Fruit fly (Drosophila melanogaster) whole organism, embryonic: ENCODE data around the gene fwd.
A peak's percentile ranks its signal among the peaks of the same experiment; 100 is the strongest.

Experiments used
- ATbp ChIP-seq: fragments of 200-800 bp; sonication (Bioruptor generic); optimal IDR thresholded peaks from 2 replicates; lab custom pipeline; 2017; ENCODE audit warnings: missing biosample characterization, mild to moderate bottlenecking, missing genetic modification characterization, missing genetic modification reagents
- Abd-B ChIP-seq: fragments of 200-800 bp; sonication (Bioruptor generic); optimal IDR thresholded peaks from 2 replicates; lab custom pipeline; 2018; ENCODE audit warnings: missing biosample characterization, mild to moderate bottlenecking, missing genetic modification characterization, moderate library complexity
- Atf-2 ChIP-seq: fragments of 200-800 bp; sonication (Bioruptor generic); optimal IDR thresholded peaks from 2 replicates; lab custom pipeline; 2016; ENCODE audit warnings: missing biosample characterization, missing genetic modification characterization
- CG10274 ChIP-seq: fragments of 200-800 bp; sonication (Bioruptor generic); optimal IDR thresholded peaks from 3 replicates; lab custom pipeline; 2017; ENCODE audit warnings: missing biosample characterization, mild to moderate bottlenecking, missing genetic modification characterization
- CG11085 ChIP-seq: fragments of 200-800 bp; sonication (Bioruptor generic); IDR thresholded peaks from 2 replicates; pipeline ENCODE4 v1.3.6; 2022; ENCODE audit warnings: missing biosample characterization, missing genetic modification characterization
- CG11093 ChIP-seq: fragments of 200-800 bp; sonication (Bioruptor generic); IDR thresholded peaks from 3 replicates; pipeline ENCODE4 v1.3.6; 2022; ENCODE audit warnings: missing biosample characterization, missing genetic modification characterization
- CG11504 ChIP-seq: fragments of 200-800 bp; sonication (Bioruptor generic); optimal IDR thresholded peaks from 3 replicates; lab custom pipeline; 2019; ENCODE audit warnings: missing biosample characterization, mild to moderate bottlenecking, missing genetic modification characterization, moderate library complexity
- CG12104 ChIP-seq: fragments of 200-800 bp; sonication (Bioruptor generic); optimal IDR thresholded peaks from 3 replicates; lab custom pipeline; 2016; ENCODE audit warnings: missing biosample characterization, missing genetic modification characterization
- CG1233 ChIP-seq: fragments of 200-800 bp; sonication (Bioruptor generic); optimal IDR thresholded peaks from 4 replicates; lab custom pipeline; 2018; ENCODE audit warnings: missing biosample characterization, mild to moderate bottlenecking, missing genetic modification characterization
- CG12391 ChIP-seq: fragments of 200-800 bp; sonication (Bioruptor generic); optimal IDR thresholded peaks from 3 replicates; lab custom pipeline; 2018; ENCODE audit warnings: missing biosample characterization, mild to moderate bottlenecking, missing genetic modification characterization, moderate library complexity
- CG13424 ChIP-seq: fragments of 200-800 bp; sonication (Bioruptor generic); optimal IDR thresholded peaks from 2 replicates; lab custom pipeline; 2019; ENCODE audit warnings: missing biosample characterization, mild to moderate bottlenecking, missing genetic modification characterization, moderate library complexity
- CG15073 ChIP-seq: fragments of 200-800 bp; sonication (Bioruptor generic); optimal IDR thresholded peaks from 2 replicates; lab custom pipeline; 2016; ENCODE audit warnings: missing biosample characterization, missing genetic modification characterization
- CG1529 ChIP-seq: fragments of 200-800 bp; sonication (Bioruptor generic); optimal IDR thresholded peaks from 3 replicates; lab custom pipeline; 2018; ENCODE audit warnings: missing biosample characterization, missing genetic modification characterization
- CG1602 ChIP-seq: fragments of 200-800 bp; sonication (Bioruptor generic); optimal IDR thresholded peaks from 3 replicates; lab custom pipeline; 2016; ENCODE audit warnings: missing biosample characterization, missing genetic modification characterization
- CG17361 ChIP-seq: fragments of 200-800 bp; sonication (Bioruptor generic); IDR thresholded peaks from 3 replicates; pipeline ENCODE4 v1.3.6; 2022; ENCODE audit warnings: missing biosample characterization, missing genetic modification characterization
- CG17802 ChIP-seq: fragments of 200-800 bp; sonication (Bioruptor generic); optimal IDR thresholded peaks from 2 replicates; lab custom pipeline; 2018; ENCODE audit warnings: missing biosample characterization, mild to moderate bottlenecking, missing genetic modification characterization, moderate library complexity
- CG18262 ChIP-seq: fragments of 200-800 bp; optimal IDR thresholded peaks from 3 replicates; lab custom pipeline; 2019; ENCODE audit warnings: missing biosample characterization, mild to moderate bottlenecking, missing genetic modification characterization, moderate library complexity
- CG2120 ChIP-seq: fragments of 200-800 bp; sonication (Bioruptor generic); optimal IDR thresholded peaks from 3 replicates; lab custom pipeline; 2016; ENCODE audit warnings: missing biosample characterization, missing genetic modification characterization
- CG2129 ChIP-seq: fragments of 200-800 bp; sonication (Bioruptor generic); IDR thresholded peaks from 2 replicates; pipeline ENCODE4 v1.3.6; 2022; ENCODE audit warnings: missing biosample characterization, missing genetic modification characterization; ENCODE audit not compliant: partially characterized antibody
- CG2712 ChIP-seq: fragments of 200-800 bp; optimal IDR thresholded peaks from 3 replicates; lab custom pipeline; 2019; ENCODE audit warnings: missing biosample characterization, mild to moderate bottlenecking, missing genetic modification characterization, moderate library complexity
- CG32772 ChIP-seq: fragments of 200-800 bp; sonication (Bioruptor generic); IDR thresholded peaks from 2 replicates; pipeline ENCODE4 v1.3.6; 2022; ENCODE audit warnings: missing biosample characterization, missing genetic modification characterization
- CG43689 ChIP-seq: fragments of 200-800 bp; sonication (Bioruptor generic); IDR thresholded peaks from 2 replicates; pipeline ENCODE4 v1.3.6; 2022; ENCODE audit warnings: missing biosample characterization, missing genetic modification characterization
- CG4424 ChIP-seq: fragments of 200-800 bp; sonication (Bioruptor generic); optimal IDR thresholded peaks from 3 replicates; lab custom pipeline; 2016; ENCODE audit warnings: missing biosample characterization, missing genetic modification characterization
- CG7987 ChIP-seq: fragments of 200-800 bp; sonication (Bioruptor generic); optimal IDR thresholded peaks from 2 replicates; lab custom pipeline; 2018; ENCODE audit warnings: missing biosample characterization, mild to moderate bottlenecking, missing genetic modification characterization, moderate library complexity
- CG8944 ChIP-seq: fragments of 200-800 bp; sonication (Bioruptor generic); optimal IDR thresholded peaks from 3 replicates; lab custom pipeline; 2016; ENCODE audit warnings: missing biosample characterization, missing genetic modification characterization
- CoRest ChIP-seq: fragments of 200-800 bp; sonication (Bioruptor generic); optimal IDR thresholded peaks from 3 replicates; lab custom pipeline; 2018; ENCODE audit warnings: missing biosample characterization, mild to moderate bottlenecking, missing genetic modification characterization, moderate library complexity
- CrebB ChIP-seq: fragments of 200-800 bp; sonication (Bioruptor generic); optimal IDR thresholded peaks from 3 replicates; lab custom pipeline; 2018; ENCODE audit warnings: missing biosample characterization, mild to moderate bottlenecking, missing genetic modification characterization
- Dip2 ChIP-seq: fragments of 200-800 bp; sonication (Bioruptor generic); IDR thresholded peaks from 2 replicates; pipeline ENCODE4 v1.3.6; 2022; ENCODE audit warnings: missing biosample characterization, missing genetic modification characterization
- Dp ChIP-seq: fragments of 200-800 bp; sonication (Bioruptor generic); optimal IDR thresholded peaks from 2 replicates; lab custom pipeline; 2018; ENCODE audit warnings: missing biosample characterization, mild to moderate bottlenecking, missing genetic modification characterization, moderate library complexity
- Elba2 ChIP-seq: fragments of 200-800 bp; sonication (Bioruptor generic); optimal IDR thresholded peaks from 3 replicates; lab custom pipeline; 2016; ENCODE audit warnings: missing biosample characterization, missing genetic modification characterization
- Hr78 ChIP-seq, 2 experiments: fragments of 200-800 bp in 1 of 2; fragments of >200 bp in 1 of 2; sonication (Bioruptor generic) in 1 of 2; optimal IDR thresholded peaks; 2 replicates each; lab custom pipeline; 2017 to 2019; ENCODE audit warnings: missing biosample characterization in 2 of 2, missing genetic modification characterization in 2 of 2, mild to moderate bottlenecking in 1 of 2, moderate library complexity in 1 of 2
- NK7.1 ChIP-seq: fragments of 200-800 bp; sonication (Bioruptor generic); optimal IDR thresholded peaks from 3 replicates; lab custom pipeline; 2016; ENCODE audit warnings: missing biosample characterization, missing genetic modification characterization
- Optix ChIP-seq: fragments of 200-800 bp; sonication (Bioruptor generic); IDR thresholded peaks from 3 replicates; pipeline ENCODE4 v1.3.6; 2022; ENCODE audit warnings: missing biosample characterization, missing genetic modification characterization
- Pdp1 ChIP-seq, 2 experiments: fragments of 200-800 bp; sonication (Bioruptor generic); optimal IDR thresholded peaks; 3 replicates each; lab custom pipeline; 2016; ENCODE audit warnings: missing biosample characterization in 2 of 2, missing genetic modification characterization in 2 of 2, mild to moderate bottlenecking in 1 of 2, moderate library complexity in 1 of 2
- Xbp1 ChIP-seq: fragments of 200-800 bp; sonication (Bioruptor generic); optimal IDR thresholded peaks from 3 replicates; lab custom pipeline; 2016; ENCODE audit warnings: missing biosample characterization, mild to moderate bottlenecking, missing genetic modification characterization
- Xrp1 ChIP-seq: fragments of 200-800 bp; sonication (Bioruptor generic); IDR thresholded peaks from 2 replicates; pipeline ENCODE4 v1.3.6; 2022; ENCODE audit warnings: missing biosample characterization, missing genetic modification characterization
- chif ChIP-seq, 2 experiments: fragments of 200-800 bp; sonication (Bioruptor generic); optimal IDR thresholded peaks; 3 replicates each; lab custom pipeline; 2016; ENCODE audit warnings: missing biosample characterization in 2 of 2, missing genetic modification characterization in 2 of 2
- chinmo ChIP-seq: fragments of 200-800 bp; sonication (Bioruptor generic); IDR thresholded peaks from 4 replicates; pipeline ENCODE4 v1.3.6; 2022; ENCODE audit warnings: missing biosample characterization, missing genetic modification characterization; ENCODE audit not compliant: partially characterized antibody
- croc ChIP-seq: fragments of 200-800 bp; sonication (Bioruptor generic); conservative IDR thresholded peaks from 3 replicates; pipeline ENCODE4 v1.3.6; 2022; ENCODE audit warnings: missing biosample characterization, missing genetic modification characterization
- ewg ChIP-seq: fragments of 200-800 bp; sonication (Bioruptor generic); optimal IDR thresholded peaks from 3 replicates; lab custom pipeline; 2017; ENCODE audit warnings: mild to moderate bottlenecking, missing biosample characterization, missing genetic modification reagents, missing genetic modification characterization
- exex ChIP-seq: fragments of 200-800 bp; sonication (Bioruptor generic); optimal IDR thresholded peaks from 4 replicates; lab custom pipeline; 2018; ENCODE audit warnings: missing biosample characterization, mild to moderate bottlenecking, missing genetic modification characterization, moderate library complexity
- eyg ChIP-seq: fragments of 200-800 bp; sonication (Bioruptor generic); optimal IDR thresholded peaks from 3 replicates; lab custom pipeline; 2016; ENCODE audit warnings: missing biosample characterization, missing genetic modification characterization
- fd3F ChIP-seq: fragments of 200-800 bp; sonication (Bioruptor generic); optimal IDR thresholded peaks from 2 replicates; lab custom pipeline; 2018; ENCODE audit warnings: missing biosample characterization, mild to moderate bottlenecking, missing genetic modification characterization, moderate library complexity
- jumu ChIP-seq: fragments of 200-800 bp; sonication (Bioruptor generic); optimal IDR thresholded peaks from 3 replicates; lab custom pipeline; 2016; ENCODE audit warnings: missing biosample characterization, missing genetic modification characterization
- kay ChIP-seq: fragments of 200-800 bp; sonication (Bioruptor generic); optimal IDR thresholded peaks from 2 replicates; lab custom pipeline; 2016; ENCODE audit warnings: missing biosample characterization, missing genetic modification characterization
- nerfin-1 ChIP-seq: fragments of 200-800 bp; sonication (Bioruptor generic); optimal IDR thresholded peaks from 3 replicates; lab custom pipeline; 2019; ENCODE audit warnings: missing biosample characterization, mild to moderate bottlenecking, missing genetic modification characterization, moderate library complexity
- trem ChIP-seq: fragments of 200-800 bp; optimal IDR thresholded peaks from 3 replicates; lab custom pipeline; 2019; ENCODE audit warnings: missing biosample characterization, mild to moderate bottlenecking, missing genetic modification characterization, moderate library complexity
- twi ChIP-seq: fragments of 200-800 bp; optimal IDR thresholded peaks from 2 replicates; lab custom pipeline; 2019; ENCODE audit warnings: missing biosample characterization, mild to moderate bottlenecking, missing genetic modification characterization, moderate library complexity
- unpg ChIP-seq: fragments of 200-800 bp; sonication (Bioruptor generic); optimal IDR thresholded peaks from 3 replicates; lab custom pipeline; 2018; ENCODE audit warnings: missing biosample characterization, mild to moderate bottlenecking, missing genetic modification characterization, moderate library complexity

fwd gene

DNA sequence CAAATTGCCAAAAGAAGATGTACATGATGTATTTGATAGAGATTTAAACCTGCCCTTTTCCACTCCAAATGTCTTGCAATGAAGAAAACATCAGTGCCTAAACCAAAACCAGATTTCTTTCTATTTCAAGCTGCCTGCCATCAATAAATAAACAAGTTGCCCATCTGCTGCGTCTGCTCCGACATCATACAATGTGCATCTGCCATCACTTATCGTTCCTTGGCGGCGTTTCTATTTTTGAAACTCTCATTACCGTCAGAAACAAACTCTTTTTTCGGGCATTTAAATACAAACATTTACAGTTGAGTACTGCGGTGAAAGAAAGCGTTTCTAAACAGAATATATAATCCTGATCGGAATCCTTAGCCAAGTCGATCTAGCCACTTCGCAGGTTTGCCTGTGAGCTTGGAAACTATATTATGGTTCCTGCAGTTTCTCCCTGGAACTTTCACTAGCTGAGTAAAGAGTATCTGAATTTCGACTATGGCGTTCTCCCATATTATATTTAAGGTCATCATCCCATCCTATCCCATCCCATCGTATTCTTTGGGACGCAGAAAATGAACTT is 24.8 kb downstream of the fwd start (continued):
- TF ChIP-seq fd3F (GFP tag; lab: Kevin White, UChicago) (no peak), CG4424 (GFP tag; lab: Kevin White, UChicago) (peak; percentile 50), Pdp1 (GFP tag; optimal IDR thresholded peaks at IDR 0.05; lab: Kevin White, UChicago) (peak in 1 of 2 experiments; percentile 31), NK7.1 (no peak), CG17802 (tag; lab: Kevin White, UChicago) (no peak), nerfin-1 (tag; lab: Kevin White, UChicago) (peak; percentile 13), CG7987 (GFP tag; lab: Kevin White, UChicago) (no peak), unpg (peak; percentile 25), CG2120 (GFP tag; lab: Kevin White, UChicago) (no peak), CG12104 (GFP tag; lab: Kevin White, UChicago) (no peak), CG43689 (GFP tag; lab: Robert Waterston, UW) (no peak), CrebB (tag; lab: Kevin White, UChicago) (no peak), CG8944 (GFP tag; lab: Kevin White, UChicago) (peak; percentile 31), eyg (GFP tag; lab: Kevin White, UChicago) (no peak), Optix (peak; percentile 31; the same call in 1 of the 3 replicates), Atf-2 (GFP tag; lab: Kevin White, UChicago) (no peak), CG11504 (tag; lab: Kevin White, UChicago) (peak; percentile 40), Dip2 (GFP tag; lab: Robert Waterston, UW) (no peak), chinmo (0 out of 4 replicates have a peak, but pooled peaks have one; percentile 63), Dp (no peak), Hr78 (GFP tag; optimal IDR thresholded peaks at IDR 0.05; lab: Kevin White, UChicago) (peak in 1 of 2 experiments; percentile 29), CG17361 (GFP tag; lab: Robert Waterston, UW) (peak; percentile 64), CG2129 (GFP tag; lab: Robert Waterston, UW) (no peak), Elba2 (GFP tag; lab: Kevin White, UChicago) (no peak), CG1602 (GFP tag; lab: Kevin White, UChicago) (peak; percentile 6), CG10274 (GFP tag; lab: Kevin White, UChicago) (peak; percentile 49), CG1233 (peak; percentile 13), CG11085 (no peak), CoRest (peak; percentile 40), exex (tag; lab: Kevin White, UChicago) (no peak), trem (tag; lab: Kevin White, UChicago) (peak; percentile 36), Xbp1 (GFP tag; lab: Kevin White, UChicago) (peak; percentile 16), Xrp1 (GFP tag; lab: Robert Waterston, UW) (peak; percentile 49; the same call in 1 of the 2 replicates), twi (tag; lab: Kevin White, UChicago) (peak; percentile 95), ATbp (peak; percentile 18), CG13424 (tag; lab: Kevin White, UChicago) (peak; percentile 28), ewg (peak; percentile 30), CG2712 (tag; lab: Kevin White, UChicago) (peak; percentile 72), croc (GFP tag; lab: Robert Waterston, UW) (0 out of 3 replicates have a peak, but pooled peaks have one; percentile 16), CG12391 (tag; lab: Kevin White, UChicago) (peak; percentile 43), Abd-B (GFP tag; lab: Kevin White, UChicago) (no peak), chif (GFP tag; optimal IDR thresholded peaks at IDR 0.05; lab: Kevin White, UChicago) (peak; percentile 32 to 54), kay (no peak), CG1529 (peak; percentile 16), CG15073 (no peak), jumu (GFP tag; lab: Kevin White, UChicago) (peak; percentile 22), CG32772 (GFP tag; lab: Robert Waterston, UW) (0 out of 2 replicates have a peak, but pooled peaks have one; percentile 19), CG18262 (tag; lab: Kevin White, UChicago) (peak; percentile 70), CG11093 (GFP tag; lab: Robert Waterston, UW) (0 out of 3 replicates have a peak, but pooled peaks have one; percentile 29)
